Worm (Caenorhabditis elegans) whole organism, mixed stage, embryonic: ENCODE results near the gene K09H11.15.

Experiments
- blmp-1 ChIP-seq: fragments of 150-350 bp; optimal IDR thresholded peaks from 2 replicates; lab custom pipeline; 2014; ENCODE audit warnings: missing biosample characterization, missing genetic modification characterization
- ces-1 ChIP-seq: fragments of 150-350 bp; optimal IDR thresholded peaks from 2 replicates; lab custom pipeline; 2014; ENCODE audit warnings: missing biosample characterization, missing genetic modification reagents, missing genetic modification characterization
- elt-3 ChIP-seq: fragments of 150-350 bp; optimal IDR thresholded peaks from 2 replicates; lab custom pipeline; 2014; ENCODE audit warnings: missing biosample characterization, missing genetic modification characterization
- hlh-1 ChIP-seq: fragments of 150-350 bp; optimal IDR thresholded peaks from 2 replicates; lab custom pipeline; 2014; ENCODE audit warnings: missing biosample characterization, missing genetic modification reagents, missing genetic modification characterization
- mep-1 ChIP-seq: fragments of 150-350 bp; optimal IDR thresholded peaks from 2 replicates; lab custom pipeline; 2017; ENCODE audit warnings: missing biosample characterization, missing genetic modification reagents, missing genetic modification characterization, inconsistent platforms
- nhr-237 ChIP-seq: fragments of 150-350 bp; optimal IDR thresholded peaks from 2 replicates; lab custom pipeline; 2014; ENCODE audit warnings: missing biosample characterization, missing genetic modification characterization
- pha-4 ChIP-seq: fragments of 150-350 bp; optimal IDR thresholded peaks from 2 replicates; lab custom pipeline; 2018; ENCODE audit warnings: missing biosample characterization, missing genetic modification reagents, missing genetic modification characterization
- snpc-4 ChIP-seq: fragments of 150-350 bp; optimal IDR thresholded peaks from 2 replicates; lab custom pipeline; 2014; ENCODE audit warnings: missing biosample characterization, missing genetic modification characterization
- sptf-1 ChIP-seq: sonication (generic microtip); optimal IDR thresholded peaks from 2 replicates; lab custom pipeline; 2017; ENCODE audit warnings: mild to moderate bottlenecking, missing genetic modification characterization, moderate library complexity, missing compliant biosample characterization

ce11 chrV:5726463-5726862, 4.2 kb downstream of the K09H11.15 start, which contains the start of gene K09H11.4:
- TF ChIP-seq nhr-237 (tag; lab: Kevin White, UChicago) (no peak), ces-1 (GFP tag; lab: Kevin White, UChicago) (no peak), snpc-4 (tag; lab: Kevin White, UChicago) (no peak), elt-3 (tag; lab: Kevin White, UChicago) (no peak), sptf-1 (tag; lab: Kevin White, UChicago) (no peak), blmp-1 (no peak), hlh-1 (no peak), mep-1 (tag; lab: Kevin White, UChicago) (no peak), pha-4 (tag; lab: Kevin White, UChicago) (no peak)
